Worm (Caenorhabditis elegans) whole organism, L2 larva: ENCODE data around the gene Y46H3D.1.

ENCODE experiments used
- C34F6.9 ChIP-seq: fragments of 150-350 bp; optimal IDR thresholded peaks from 2 replicates; lab custom pipeline; 2014; ENCODE audit warnings: missing biosample characterization, missing genetic modification characterization
- F13H6.1 ChIP-seq: sonication (generic microtip); optimal IDR thresholded peaks from 2 replicates; lab custom pipeline; 2016; ENCODE audit warnings: missing genetic modification characterization, missing compliant biosample characterization
- Y55F3AM.14 ChIP-seq: fragments of 200-800 bp; sonication (Bioruptor generic); optimal IDR thresholded peaks from 2 replicates; lab custom pipeline; 2018; ENCODE audit warnings: mild to moderate bottlenecking, missing genetic modification characterization, missing compliant biosample characterization
- ZK546.5 ChIP-seq: sonication (generic microtip); optimal IDR thresholded peaks from 2 replicates; lab custom pipeline; 2017; ENCODE audit warnings: missing biosample characterization, missing genetic modification characterization
- alr-1 ChIP-seq: fragments of 150-350 bp; optimal IDR thresholded peaks from 2 replicates; lab custom pipeline; 2014; ENCODE audit warnings: missing biosample characterization, missing genetic modification characterization
- aly-2 ChIP-seq: fragments of 150-350 bp; optimal IDR thresholded peaks from 2 replicates; lab custom pipeline; 2014; ENCODE audit warnings: missing biosample characterization, missing genetic modification characterization
- ama-1 ChIP-seq: fragments of 150-350 bp; optimal IDR thresholded peaks from 2 replicates; lab custom pipeline; 2018; ENCODE audit warnings: inconsistent platforms
- blmp-1 ChIP-seq: sonication (generic microtip); optimal IDR thresholded peaks from 2 replicates; lab custom pipeline; 2017; ENCODE audit warnings: missing genetic modification characterization, mild to moderate bottlenecking, missing compliant biosample characterization, antibody characterized with exemption, moderate library complexity; ENCODE audit not compliant: insufficient read depth
- ceh-16 ChIP-seq: fragments of 150-350 bp; optimal IDR thresholded peaks from 2 replicates; lab custom pipeline; 2014; ENCODE audit warnings: missing biosample characterization, missing genetic modification characterization
- ceh-82 ChIP-seq: fragments of 150-350 bp; optimal IDR thresholded peaks from 2 replicates; lab custom pipeline; 2014; ENCODE audit warnings: missing biosample characterization, missing genetic modification characterization
- crh-2 ChIP-seq: sonication (generic microtip); optimal IDR thresholded peaks from 2 replicates; lab custom pipeline; 2017; ENCODE audit warnings: missing biosample characterization, missing genetic modification characterization
- egl-27 ChIP-seq: sonication (generic microtip); optimal IDR thresholded peaks from 3 replicates; lab custom pipeline; 2017; ENCODE audit warnings: missing biosample characterization, missing genetic modification reagents, missing genetic modification characterization
- elt-1 ChIP-seq: fragments of 150-350 bp; optimal IDR thresholded peaks from 2 replicates; lab custom pipeline; 2014; ENCODE audit warnings: missing biosample characterization, missing genetic modification characterization
- fos-1 ChIP-seq: fragments of 150-350 bp; optimal IDR thresholded peaks from 2 replicates; lab custom pipeline; 2014; ENCODE audit warnings: missing biosample characterization, missing genetic modification characterization
- lin-11 ChIP-seq: fragments of 150-350 bp; sonication (generic microtip); optimal IDR thresholded peaks from 2 replicates; lab custom pipeline; 2014; ENCODE audit warnings: missing biosample characterization, missing genetic modification characterization, inconsistent platforms, mixed read lengths
- lsy-2 ChIP-seq, 2 experiments: fragments of 150-350 bp in 1 of 2; sonication (generic microtip) in 1 of 2; optimal IDR thresholded peaks; 2 replicates each; lab custom pipeline; 2014 to 2017; ENCODE audit warnings: missing biosample characterization in 2 of 2, missing genetic modification characterization in 2 of 2
- mbf-1 ChIP-seq: sonication (generic microtip); optimal IDR thresholded peaks from 2 replicates; lab custom pipeline; 2017; ENCODE audit warnings: missing biosample characterization, missing genetic modification characterization
- mdl-1 ChIP-seq, 2 experiments: fragments of 150-350 bp in 1 of 2; sonication (generic microtip) in 1 of 2; optimal IDR thresholded peaks; 2 replicates each; lab custom pipeline; 2017; ENCODE audit warnings: missing biosample characterization in 2 of 2, missing genetic modification characterization in 2 of 2
- nhr-10 ChIP-seq: sonication (generic microtip); optimal IDR thresholded peaks from 2 replicates; lab custom pipeline; 2017; ENCODE audit warnings: missing biosample characterization, missing genetic modification characterization
- nhr-11 ChIP-seq: fragments of 150-350 bp; optimal IDR thresholded peaks from 2 replicates; lab custom pipeline; 2014; ENCODE audit warnings: missing biosample characterization, missing genetic modification characterization
- nhr-12 ChIP-seq: fragments of 150-350 bp; optimal IDR thresholded peaks from 2 replicates; lab custom pipeline; 2014; ENCODE audit warnings: missing biosample characterization, missing genetic modification characterization
- nhr-21 ChIP-seq: fragments of 150-350 bp; optimal IDR thresholded peaks from 2 replicates; lab custom pipeline; 2014; ENCODE audit warnings: missing biosample characterization, missing genetic modification characterization
- nhr-237 ChIP-seq: fragments of 150-350 bp; optimal IDR thresholded peaks from 2 replicates; lab custom pipeline; 2014; ENCODE audit warnings: missing biosample characterization, missing genetic modification characterization
- nhr-25 ChIP-seq: fragments of 150-350 bp; sonication (generic microtip); optimal IDR thresholded peaks from 3 replicates; lab custom pipeline; 2014; ENCODE audit warnings: missing biosample characterization, missing genetic modification characterization
- nhr-6 ChIP-seq: fragments of 150-350 bp; optimal IDR thresholded peaks from 2 replicates; lab custom pipeline; 2014; ENCODE audit warnings: missing biosample characterization, missing genetic modification characterization
- peb-1 ChIP-seq: fragments of 150-350 bp; optimal IDR thresholded peaks from 2 replicates; lab custom pipeline; 2014; ENCODE audit warnings: missing biosample characterization, missing genetic modification characterization
- sem-4 ChIP-seq: fragments of 150-350 bp; optimal IDR thresholded peaks from 2 replicates; lab custom pipeline; 2014; ENCODE audit warnings: missing biosample characterization, missing genetic modification reagents, missing genetic modification characterization
- skn-1 ChIP-seq: sonication (generic microtip); optimal IDR thresholded peaks from 2 replicates; lab custom pipeline; 2017; ENCODE audit warnings: missing biosample characterization, missing genetic modification characterization
- sma-3 ChIP-seq: sonication (generic microtip); optimal IDR thresholded peaks from 2 replicates; lab custom pipeline; 2016; ENCODE audit warnings: missing genetic modification reagents, missing genetic modification characterization, missing compliant biosample characterization
- sma-9 ChIP-seq, 2 experiments: fragments of 150-350 bp in 1 of 2; sonication (generic microtip) in 1 of 2; optimal IDR thresholded peaks; 2 replicates each; lab custom pipeline; 2014 to 2016; ENCODE audit warnings: missing genetic modification characterization in 2 of 2, mild to moderate bottlenecking in 1 of 2, missing biosample characterization in 1 of 2, missing compliant biosample characterization in 1 of 2, missing genetic modification reagents in 1 of 2, moderate library complexity in 1 of 2
- snpc-4 ChIP-seq: fragments of 150-350 bp; optimal IDR thresholded peaks from 2 replicates; lab custom pipeline; 2014; ENCODE audit warnings: missing biosample characterization, missing genetic modification characterization
- unc-39 ChIP-seq: fragments of 150-350 bp; optimal IDR thresholded peaks from 2 replicates; lab custom pipeline; 2014; ENCODE audit warnings: missing biosample characterization, missing genetic modification characterization
- unc-62 ChIP-seq: fragments of 150-350 bp; optimal IDR thresholded peaks from 2 replicates; lab custom pipeline; 2014; ENCODE audit warnings: missing biosample characterization, missing genetic modification reagents, missing genetic modification characterization
- zag-1 ChIP-seq: fragments of 150-350 bp; optimal IDR thresholded peaks from 2 replicates; lab custom pipeline; 2014; ENCODE audit warnings: missing biosample characterization, missing genetic modification characterization
- ztf-1 ChIP-seq: fragments of 200-800 bp; sonication (Bioruptor generic); conservative IDR thresholded peaks from 2 replicates; pipeline ENCODE4 v1.3.6; 2022; ENCODE audit warnings: missing genetic modification characterization, missing compliant biosample characterization
- ztf-11 ChIP-seq: sonication (generic microtip); optimal IDR thresholded peaks from 2 replicates; lab custom pipeline; 2017; ENCODE audit warnings: missing biosample characterization, missing genetic modification characterization
- ztf-4 ChIP-seq: fragments of 150-350 bp; optimal IDR thresholded peaks from 2 replicates; lab custom pipeline; 2014; ENCODE audit warnings: missing biosample characterization, missing genetic modification characterization

Y46H3D.1 gene

ce11 chrV:1610097-1610496, 32.2 kb upstream of the Y46H3D.1 start, which contains the start of gene nhr-177:
nhr-177 (plus strand) TSS chrV:1610263.
- TF ChIP-seq sma-9 (GFP tag; optimal IDR thresholded peaks at IDR 0.05; lab: Kevin White, UChicago) (peak; percentile 10), sma-9 (tag; optimal IDR thresholded peaks at IDR 0.05; lab: Kevin White, UChicago) (no peak), mdl-1 (tag; optimal IDR thresholded peaks at IDR 0.05; lab: Kevin White, UChicago) (no peak), ztf-4 (tag; lab: Kevin White, UChicago) (no peak), nhr-6 (tag; lab: Kevin White, UChicago) (no peak), sem-4 (tag; lab: Kevin White, UChicago) (no peak), crh-2 (tag; lab: Kevin White, UChicago) (peak; percentile 46), ceh-16 (tag; lab: Kevin White, UChicago) (peak; percentile 37), sma-3 (GFP tag; lab: Kevin White, UChicago) (no peak), snpc-4 (tag; lab: Kevin White, UChicago) (no peak), F13H6.1 (no peak), skn-1 (peak; percentile 32), ama-1 (lab: Kevin White, UChicago) (no peak), blmp-1 (tag; lab: Kevin White, UChicago) (no peak), ztf-1 (no peak), lin-11 (tag; lab: Kevin White, UChicago) (no peak), zag-1 (no peak), ztf-11 (no peak), fos-1 (tag; lab: Kevin White, UChicago) (peak; percentile 85), nhr-10 (tag; lab: Kevin White, UChicago) (no peak)

ce11 chrV:1611570-1611969, 30.7 kb upstream of the Y46H3D.1 start:
- TF ChIP-seq ceh-82 (tag; lab: Kevin White, UChicago) (no peak), sma-3 (GFP tag; lab: Kevin White, UChicago) (no peak), unc-62 (no peak), alr-1 (tag; lab: Kevin White, UChicago) (no peak), elt-1 (tag; lab: Kevin White, UChicago) (no peak), nhr-25 (tag; lab: Kevin White, UChicago) (no peak), F13H6.1 (no peak), ZK546.5 (tag; lab: Kevin White, UChicago) (no peak), nhr-12 (no peak), mbf-1 (tag; lab: Kevin White, UChicago) (no peak), fos-1 (tag; lab: Kevin White, UChicago) (no peak), unc-39 (no peak), sma-9 (GFP tag; optimal IDR thresholded peaks at IDR 0.05; lab: Kevin White, UChicago) (no peak), sma-9 (tag; optimal IDR thresholded peaks at IDR 0.05; lab: Kevin White, UChicago) (no peak), C34F6.9 (tag; lab: Kevin White, UChicago) (no peak), lsy-2 (tag; optimal IDR thresholded peaks at IDR 0.05; lab: Kevin White, UChicago) (no peak), peb-1 (tag; lab: Kevin White, UChicago) (no peak), sem-4 (tag; lab: Kevin White, UChicago) (no peak)

- no peak for TF ChIP-seq nhr-237 (tag; lab: Kevin White, UChicago)
- TF ChIP-seq aly-2 (tag; lab: Kevin White, UChicago) = no peak
- no peak for TF ChIP-seq Y55F3AM.14 (GFP tag; lab: Kevin White, UChicago)
- TF ChIP-seq C34F6.9 (tag; lab: Kevin White, UChicago) = no peak
- no peak for TF ChIP-seq nhr-21 (tag; lab: Kevin White, UChicago)
- TF ChIP-seq nhr-11 (tag; lab: Kevin White, UChicago) = no peak
- TF ChIP-seq elt-1 (tag; lab: Kevin White, UChicago) = no peak
- no peak for TF ChIP-seq egl-27 (tag; lab: Kevin White, UChicago)
These were observed 27.6 kb upstream of the Y46H3D.1 start, which contains the start of gene srbc-41 for ce11 chrV:1614726-1615125. srbc-41 (minus strand) TSS chrV:1614826.

ce11 chrV:1618760-1619159, 23.5 kb upstream of the Y46H3D.1 start, which contains the start of gene nhr-179:
nhr-179 (minus strand) TSS chrV:1618860.
- no peak for TF ChIP-seq zag-1
- TF ChIP-seq nhr-25 (tag; lab: Kevin White, UChicago) = no peak
